Worm (Caenorhabditis elegans) whole organism, L3 larva: Measurements from ENCODE around the gene C33C12.4.

Source experiments
- ZK546.5 ChIP-seq: sonication (generic microtip); optimal IDR thresholded peaks from 2 replicates; lab custom pipeline; 2017; ENCODE audit warnings: missing biosample characterization, missing genetic modification characterization
- aly-2 ChIP-seq: fragments of 150-350 bp; optimal IDR thresholded peaks from 2 replicates; lab custom pipeline; 2014; ENCODE audit warnings: missing biosample characterization, missing genetic modification characterization
- ama-1 ChIP-seq: fragments of 150-350 bp; optimal IDR thresholded peaks from 2 replicates; lab custom pipeline; 2018
- ceh-28 ChIP-seq: fragments of 150-350 bp; optimal IDR thresholded peaks from 2 replicates; lab custom pipeline; 2014; ENCODE audit warnings: missing biosample characterization, missing genetic modification reagents, missing genetic modification characterization
- ceh-82 ChIP-seq: fragments of 150-350 bp; optimal IDR thresholded peaks from 2 replicates; lab custom pipeline; 2014; ENCODE audit warnings: missing biosample characterization, missing genetic modification characterization
- daf-12 ChIP-seq: fragments of 150-350 bp; optimal IDR thresholded peaks from 2 replicates; lab custom pipeline; 2014; ENCODE audit warnings: missing biosample characterization, missing genetic modification reagents, missing genetic modification characterization
- egl-27 ChIP-seq: sonication (generic microtip); optimal IDR thresholded peaks from 4 replicates; lab custom pipeline; 2017; ENCODE audit warnings: missing biosample characterization, missing genetic modification reagents, missing genetic modification characterization
- elt-1 ChIP-seq: fragments of 150-350 bp; optimal IDR thresholded peaks from 2 replicates; lab custom pipeline; 2014; ENCODE audit warnings: missing biosample characterization, missing genetic modification characterization
- elt-2 ChIP-seq: sonication (generic microtip); optimal IDR thresholded peaks from 2 replicates; lab custom pipeline; 2016; ENCODE audit warnings: missing genetic modification reagents, mild to moderate bottlenecking, missing genetic modification characterization, missing compliant biosample characterization
- elt-3 ChIP-seq, 3 experiments: fragments of 150-350 bp in 1 of 3; sonication (generic microtip) in 2 of 3; optimal IDR thresholded peaks; 2 replicates in 2 of 3; 4 replicates in 1 of 3; lab custom pipeline; 2014 to 2017; ENCODE audit warnings: missing biosample characterization in 3 of 3, missing genetic modification characterization in 3 of 3
- eor-1 ChIP-seq, 2 experiments: fragments of 150-350 bp; optimal IDR thresholded peaks; 2 replicates each; lab custom pipeline; 2014 to 2018; ENCODE audit warnings: missing biosample characterization in 2 of 2, missing genetic modification characterization in 2 of 2
- fkh-10 ChIP-seq: sonication (generic microtip); optimal IDR thresholded peaks from 2 replicates; lab custom pipeline; 2017; ENCODE audit warnings: missing biosample characterization, missing genetic modification reagents, missing genetic modification characterization
- fkh-2 ChIP-seq: fragments of 150-350 bp; optimal IDR thresholded peaks from 2 replicates; lab custom pipeline; 2014; ENCODE audit warnings: missing biosample characterization, missing genetic modification reagents, missing genetic modification characterization
- fos-1 ChIP-seq: fragments of 150-350 bp; optimal IDR thresholded peaks from 2 replicates; lab custom pipeline; 2014; ENCODE audit warnings: missing biosample characterization, missing genetic modification characterization
- hmg-11 ChIP-seq: sonication (generic microtip); optimal IDR thresholded peaks from 2 replicates; lab custom pipeline; 2016; ENCODE audit warnings: missing genetic modification characterization, missing compliant biosample characterization
- jun-1 ChIP-seq: fragments of 150-350 bp; optimal IDR thresholded peaks from 2 replicates; lab custom pipeline; 2014; ENCODE audit warnings: missing biosample characterization, missing genetic modification reagents, missing genetic modification characterization
- lin-15B ChIP-seq: fragments of 150-350 bp; optimal IDR thresholded peaks from 2 replicates; lab custom pipeline; 2014; ENCODE audit warnings: missing biosample characterization, missing genetic modification characterization
- lin-39 ChIP-seq: fragments of 150-350 bp; optimal IDR thresholded peaks from 2 replicates; lab custom pipeline; 2018; ENCODE audit warnings: missing biosample characterization, missing genetic modification reagents, missing genetic modification characterization
- lsy-12 ChIP-seq: sonication (generic microtip); optimal IDR thresholded peaks from 2 replicates; lab custom pipeline; 2016; ENCODE audit warnings: mild to moderate bottlenecking, missing genetic modification characterization, missing compliant biosample characterization
- mdl-1 ChIP-seq: fragments of 150-350 bp; optimal IDR thresholded peaks from 2 replicates; lab custom pipeline; 2014; ENCODE audit warnings: missing biosample characterization, missing genetic modification characterization
- mml-1 ChIP-seq: fragments of 150-350 bp; sonication (generic microtip); optimal IDR thresholded peaks from 3 replicates; lab custom pipeline; 2014; ENCODE audit warnings: missing biosample characterization, missing genetic modification characterization
- nfya-1 ChIP-seq: sonication (generic microtip); optimal IDR thresholded peaks from 2 replicates; lab custom pipeline; 2017; ENCODE audit warnings: missing genetic modification characterization, mild to moderate bottlenecking, missing compliant biosample characterization, antibody characterized with exemption, moderate library complexity; ENCODE audit not compliant: insufficient read depth
- nhr-12 ChIP-seq: fragments of 150-350 bp; optimal IDR thresholded peaks from 2 replicates; lab custom pipeline; 2014; ENCODE audit warnings: missing biosample characterization, missing genetic modification characterization
- nhr-237 ChIP-seq: fragments of 150-350 bp; optimal IDR thresholded peaks from 2 replicates; lab custom pipeline; 2014; ENCODE audit warnings: missing biosample characterization, missing genetic modification characterization
- nhr-25 ChIP-seq: sonication (generic microtip); optimal IDR thresholded peaks from 2 replicates; lab custom pipeline; 2017; ENCODE audit warnings: missing biosample characterization, missing genetic modification characterization
- nhr-28 ChIP-seq: fragments of 150-350 bp; optimal IDR thresholded peaks from 2 replicates; lab custom pipeline; 2014; ENCODE audit warnings: missing biosample characterization, missing genetic modification characterization
- nhr-43 ChIP-seq: sonication (generic microtip); optimal IDR thresholded peaks from 2 replicates; lab custom pipeline; 2016; ENCODE audit warnings: mild to moderate bottlenecking, missing genetic modification characterization, missing compliant biosample characterization; ENCODE audit not compliant: poor library complexity, severe bottlenecking
- nhr-76 ChIP-seq: fragments of 150-350 bp; sonication (generic microtip); optimal IDR thresholded peaks from 5 replicates; lab custom pipeline; 2014; ENCODE audit warnings: missing biosample characterization, missing genetic modification characterization
- pha-4 ChIP-seq: fragments of 150-350 bp; optimal IDR thresholded peaks from 2 replicates; lab custom pipeline; 2014; ENCODE audit warnings: missing biosample characterization, missing genetic modification reagents, missing genetic modification characterization
- pqm-1 ChIP-seq: fragments of 150-350 bp; optimal IDR thresholded peaks from 2 replicates; lab custom pipeline; 2017; ENCODE audit warnings: missing biosample characterization, missing genetic modification characterization, inconsistent platforms
- skn-1 ChIP-seq: fragments of 150-350 bp; optimal IDR thresholded peaks from 2 replicates; lab custom pipeline; 2014; ENCODE audit warnings: missing biosample characterization, missing genetic modification characterization
- snpc-4 ChIP-seq: fragments of 150-350 bp; optimal IDR thresholded peaks from 2 replicates; lab custom pipeline; 2014; ENCODE audit warnings: missing biosample characterization, missing genetic modification characterization
- tbx-2 ChIP-seq: sonication (generic microtip); optimal IDR thresholded peaks from 2 replicates; lab custom pipeline; 2016; ENCODE audit warnings: mild to moderate bottlenecking, missing genetic modification characterization, missing compliant biosample characterization
- ztf-11 ChIP-seq: fragments of 150-350 bp; optimal IDR thresholded peaks from 2 replicates; lab custom pipeline; 2014; ENCODE audit warnings: missing biosample characterization, missing genetic modification characterization
- ztf-4 ChIP-seq: fragments of 150-350 bp; optimal IDR thresholded peaks from 2 replicates; lab custom pipeline; 2014; ENCODE audit warnings: missing biosample characterization, missing genetic modification characterization

C33C12.4 gene

ce11 chrII:2195541-2195940 is 29.3 kb upstream of the C33C12.4 start:
- peak; percentile 67 for TF ChIP-seq nfya-1 (tag; lab: Kevin White, UChicago)
- TF ChIP-seq elt-2 (tag; lab: Kevin White, UChicago): peak; percentile 35
- TF ChIP-seq pha-4: peak; percentile 95
- no peak for TF ChIP-seq egl-27 (tag; lab: Kevin White, UChicago)
- TF ChIP-seq jun-1 (tag; lab: Kevin White, UChicago): peak; percentile 36
- no peak for TF ChIP-seq ZK546.5 (tag; lab: Kevin White, UChicago)
- no peak for TF ChIP-seq nhr-28 (tag; lab: Kevin White, UChicago)
- peak; percentile 25 for TF ChIP-seq lin-15B
- no peak for TF ChIP-seq nhr-76 (tag; lab: Kevin White, UChicago)
- TF ChIP-seq lin-39: peak; percentile 18
- TF ChIP-seq skn-1 (tag; lab: Kevin White, UChicago): no peak
- no peak for TF ChIP-seq ceh-82 (tag; lab: Kevin White, UChicago)
- TF ChIP-seq elt-1 (tag; lab: Kevin White, UChicago): no peak
- no peak for TF ChIP-seq ama-1 (lab: Kevin White, UChicago)
- no peak for TF ChIP-seq elt-3 (tag; optimal IDR thresholded peaks at IDR 0.05; lab: Kevin White, UChicago)
- TF ChIP-seq fkh-10: peak; percentile 34
- no peak for TF ChIP-seq ztf-11 (tag; lab: Kevin White, UChicago)
- peak; percentile 40 for TF ChIP-seq snpc-4 (tag; lab: Kevin White, UChicago)
- peak; percentile 58 for TF ChIP-seq hmg-11 (tag; lab: Kevin White, UChicago)
- TF ChIP-seq nhr-237: no peak
- TF ChIP-seq fkh-2 (tag; lab: Kevin White, UChicago): no peak
- TF ChIP-seq tbx-2 (tag; lab: Kevin White, UChicago): no peak
- TF ChIP-seq nhr-12 (tag; lab: Kevin White, UChicago): no peak
- peak; percentile 15 for TF ChIP-seq pqm-1 (tag; lab: Kevin White, UChicago)
- TF ChIP-seq lsy-12 (tag; lab: Kevin White, UChicago): no peak

DNA sequence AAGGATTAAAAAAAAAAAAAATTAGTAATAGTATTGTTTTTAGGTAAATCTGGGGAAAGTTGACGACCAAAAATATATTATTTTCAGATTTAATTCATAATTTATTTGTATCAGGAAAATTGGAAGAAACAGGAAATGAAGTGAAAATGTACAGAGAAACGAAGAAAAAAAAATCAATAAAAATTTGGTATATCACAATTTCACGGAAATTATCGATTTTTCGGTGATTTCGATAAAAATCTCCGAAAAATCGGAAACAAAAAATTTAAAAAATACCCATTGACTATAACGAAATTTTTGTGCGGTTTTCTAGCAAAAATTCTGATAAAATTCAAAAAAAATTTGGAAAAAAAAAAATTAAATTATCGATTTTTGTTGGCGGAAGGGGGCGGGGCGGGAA is 26.0 kb upstream of the C33C12.4 start:
- TF ChIP-seq ZK546.5 (tag; lab: Kevin White, UChicago) (no peak), pha-4 (no peak), fos-1 (tag; lab: Kevin White, UChicago) (no peak), ceh-28 (tag; lab: Kevin White, UChicago) (peak; percentile 80), mml-1 (no peak)
- TF ChIP-seq, all 47 proteins: peak for 1

DNA sequence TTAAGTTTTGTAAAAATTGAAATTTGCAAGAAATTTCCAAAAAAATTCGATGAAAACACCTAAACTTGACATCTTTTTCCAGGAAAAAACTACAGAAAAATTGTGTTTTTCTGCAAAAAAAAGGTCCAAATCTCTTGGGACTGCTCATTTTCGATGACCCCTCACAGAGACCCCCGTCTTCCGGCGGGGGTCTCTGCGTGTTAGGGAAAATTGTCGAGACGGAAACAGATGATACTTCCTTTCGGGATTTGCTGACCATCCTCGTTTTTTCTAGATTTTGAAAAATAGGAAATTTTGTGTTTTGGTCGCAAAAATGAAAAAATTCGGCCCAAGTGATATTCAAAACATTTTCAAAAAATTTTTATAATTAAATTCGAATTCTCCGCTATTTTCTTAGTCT is 25.1 kb upstream of the C33C12.4 start:
- TF ChIP-seq mdl-1 (tag; lab: Kevin White, UChicago): no peak
- TF ChIP-seq lin-39: peak; percentile 54
- TF ChIP-seq ama-1 (lab: Kevin White, UChicago): no peak
- no peak for TF ChIP-seq nhr-12 (tag; lab: Kevin White, UChicago)
- peak; percentile 2 for TF ChIP-seq nfya-1 (tag; lab: Kevin White, UChicago)
- no peak for TF ChIP-seq elt-1 (tag; lab: Kevin White, UChicago)
- no peak for TF ChIP-seq pha-4

ce11 chrII:2190522-2190921 is 24.2 kb upstream of the C33C12.4 start:
- TF ChIP-seq pqm-1 (tag; lab: Kevin White, UChicago): no peak
- no peak for TF ChIP-seq ztf-4
- no peak for TF ChIP-seq ztf-11 (tag; lab: Kevin White, UChicago)
- no peak for TF ChIP-seq daf-12 (tag; lab: Kevin White, UChicago)
- TF ChIP-seq egl-27 (tag; lab: Kevin White, UChicago): no peak
- TF ChIP-seq nhr-43 (tag; lab: Kevin White, UChicago): no peak
- TF ChIP-seq ZK546.5 (tag; lab: Kevin White, UChicago): no peak
- TF ChIP-seq tbx-2 (tag; lab: Kevin White, UChicago): no peak
- TF ChIP-seq elt-3 (tag; optimal IDR thresholded peaks at IDR 0.05; lab: Kevin White, UChicago): no peak
- TF ChIP-seq nhr-25 (tag; lab: Kevin White, UChicago): no peak
- TF ChIP-seq eor-1 (tag; optimal IDR thresholded peaks at IDR 0.05; lab: Kevin White, UChicago): no peak
- no peak for TF ChIP-seq aly-2
- no peak for TF ChIP-seq nhr-28 (tag; lab: Kevin White, UChicago)
- TF ChIP-seq nhr-12 (tag; lab: Kevin White, UChicago): no peak
